Fruit fly (Drosophila melanogaster) whole organism, adult: ENCODE measurements around the gene Hsp26.

Experiments used
- CG11617 ChIP-seq: fragments of 200-800 bp; sonication (Bioruptor generic); optimal IDR thresholded peaks from 2 replicates; lab custom pipeline; 2017; ENCODE audit warnings: mild to moderate bottlenecking, missing biosample characterization, missing genetic modification reagents, missing genetic modification characterization
- CG12768 ChIP-seq: fragments of 200-800 bp; sonication (Bioruptor generic); optimal IDR thresholded peaks from 2 replicates; lab custom pipeline; 2017; ENCODE audit warnings: missing biosample characterization, missing genetic modification characterization, mild to moderate bottlenecking, moderate library complexity, missing genetic modification reagents
- CG14711 ChIP-seq: fragments of 200-800 bp; sonication (Bioruptor generic); optimal IDR thresholded peaks from 2 replicates; lab custom pipeline; 2018; ENCODE audit warnings: missing biosample characterization, mild to moderate bottlenecking, missing genetic modification characterization, moderate library complexity
- CG1620 ChIP-seq: fragments of 200-800 bp; sonication (Bioruptor generic); optimal IDR thresholded peaks from 2 replicates; lab custom pipeline; 2016; ENCODE audit warnings: missing biosample characterization, missing genetic modification characterization
- CG33017 ChIP-seq: fragments of 200-800 bp; sonication (Bioruptor generic); optimal IDR thresholded peaks from 2 replicates; lab custom pipeline; 2018; ENCODE audit warnings: missing biosample characterization, mild to moderate bottlenecking, missing genetic modification characterization, moderate library complexity
- CG5204 ChIP-seq: fragments of 200-800 bp; sonication (Bioruptor generic); optimal IDR thresholded peaks from 2 replicates; lab custom pipeline; 2016; ENCODE audit warnings: missing biosample characterization, missing genetic modification characterization
- CG7045 ChIP-seq: fragments of 200-800 bp; sonication (Bioruptor generic); optimal IDR thresholded peaks from 2 replicates; lab custom pipeline; 2017; ENCODE audit warnings: missing biosample characterization, mild to moderate bottlenecking, missing genetic modification characterization
- CG7101 ChIP-seq: fragments of 200-800 bp; sonication (Bioruptor generic); optimal IDR thresholded peaks from 2 replicates; lab custom pipeline; 2018; ENCODE audit warnings: missing biosample characterization, mild to moderate bottlenecking, missing genetic modification characterization, moderate library complexity
- Clk ChIP-seq: fragments of 200-800 bp; sonication (Bioruptor generic); optimal IDR thresholded peaks from 2 replicates; lab custom pipeline; 2017; ENCODE audit warnings: missing biosample characterization, missing genetic modification characterization
- Crg-1 ChIP-seq: fragments of 200-800 bp; sonication (Bioruptor generic); optimal IDR thresholded peaks from 2 replicates; lab custom pipeline; 2016; ENCODE audit warnings: missing biosample characterization, missing genetic modification characterization
- Hr96 ChIP-seq: fragments of 200-800 bp; sonication (Bioruptor generic); optimal IDR thresholded peaks from 2 replicates; lab custom pipeline; 2016; ENCODE audit warnings: missing biosample characterization, missing genetic modification characterization
- Mnt ChIP-seq: fragments of 200-800 bp; sonication (Bioruptor generic); optimal IDR thresholded peaks from 2 replicates; lab custom pipeline; 2016; ENCODE audit warnings: missing biosample characterization, mild to moderate bottlenecking, missing genetic modification characterization
- bab1 ChIP-seq: fragments of 200-800 bp; sonication (Bioruptor generic); optimal IDR thresholded peaks from 3 replicates; lab custom pipeline; 2019; ENCODE audit warnings: missing biosample characterization, mild to moderate bottlenecking, missing genetic modification characterization, moderate library complexity
- cic ChIP-seq: fragments of 200-800 bp; sonication (Bioruptor generic); optimal IDR thresholded peaks from 2 replicates; lab custom pipeline; 2017; ENCODE audit warnings: missing biosample characterization, mild to moderate bottlenecking, missing genetic modification characterization, moderate library complexity
- cnc ChIP-seq, 2 experiments: fragments of >200 bp; optimal IDR thresholded peaks; 2 replicates each; lab custom pipeline; 2017
- kay ChIP-seq: fragments of 200-800 bp; sonication (Bioruptor generic); peaks from one replicate; lab custom pipeline; 2016; ENCODE audit warnings: missing biosample characterization, missing genetic modification characterization, borderline replicate concordance
- ovo ChIP-seq: fragments of 200-800 bp; sonication (Bioruptor generic); optimal IDR thresholded peaks from 2 replicates; lab custom pipeline; 2016; ENCODE audit warnings: missing biosample characterization, missing genetic modification characterization
- pad ChIP-seq: fragments of 200-800 bp; sonication (Bioruptor generic); optimal IDR thresholded peaks from 3 replicates; lab custom pipeline; 2017; ENCODE audit warnings: missing biosample characterization, missing genetic modification characterization, mild to moderate bottlenecking, moderate library complexity, missing genetic modification reagents
- tj ChIP-seq: fragments of 200-800 bp; sonication (Bioruptor generic); optimal IDR thresholded peaks from 3 replicates; lab custom pipeline; 2017; ENCODE audit warnings: missing biosample characterization, mild to moderate bottlenecking, missing genetic modification characterization, moderate library complexity
- toe ChIP-seq: fragments of 200-800 bp; sonication (Bioruptor generic); optimal IDR thresholded peaks from 2 replicates; lab custom pipeline; 2016; ENCODE audit warnings: missing biosample characterization, missing genetic modification characterization

Gene Hsp26

DNA sequence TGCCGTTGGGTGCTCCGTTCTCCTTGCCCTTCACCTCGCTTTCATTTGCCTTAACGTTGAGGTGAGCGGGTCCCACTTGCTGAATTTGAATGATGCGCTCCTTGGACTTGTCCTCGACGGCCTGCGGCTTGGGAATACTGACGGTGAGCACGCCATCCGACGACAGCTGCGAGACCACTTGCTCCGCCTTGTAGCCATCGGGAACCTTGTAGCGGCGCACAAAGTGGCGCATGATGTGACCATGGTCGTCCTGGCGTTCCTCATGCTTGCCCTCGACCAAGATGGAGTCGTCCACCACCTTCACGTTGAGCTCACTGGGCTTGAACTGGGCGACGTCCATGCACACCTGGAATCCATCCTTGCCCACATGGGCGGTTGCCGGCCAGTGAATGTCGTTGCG lies 654 bp downstream of the Hsp26 start:
- no peak for TF ChIP-seq CG7101
- TF ChIP-seq Clk (GFP tag; lab: Kevin White, UChicago) = peak; percentile 63
- TF ChIP-seq bab1 (GFP tag; lab: Kevin White, UChicago) = no peak
- no peak for TF ChIP-seq cic

DNA sequence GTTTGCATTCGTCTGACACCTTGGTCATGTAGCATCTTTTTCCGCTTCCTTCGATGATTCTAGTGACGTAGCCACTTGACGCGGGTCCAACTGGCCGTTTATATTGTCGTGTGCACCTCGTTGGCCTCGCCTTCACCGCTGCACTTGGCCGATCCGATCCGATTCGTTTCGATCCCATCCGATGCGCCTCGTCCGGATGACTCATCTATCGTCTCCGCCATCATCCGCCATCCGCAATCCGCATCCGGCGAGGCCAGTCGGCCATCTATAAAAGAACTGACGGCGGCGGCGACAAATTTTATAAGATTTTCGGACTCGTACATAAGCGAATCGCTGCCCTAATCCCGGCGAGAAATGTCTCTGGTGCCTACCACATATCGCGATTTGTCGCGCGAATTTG lies 2.1 kb downstream of the Hsp26 start, which contains the start of gene CG4461:
CG4461 (plus strand) TSS at position 301 of the 400 bp plus-strand sequence.
- TF ChIP-seq cic = no peak
- TF ChIP-seq tj = no peak
- TF ChIP-seq toe = no peak
- no peak for TF ChIP-seq kay (GFP tag; lab: Kevin White, UChicago)
- TF ChIP-seq CG12768 (GFP tag; lab: Kevin White, UChicago) = no peak
- no peak for TF ChIP-seq CG7101
- TF ChIP-seq cnc (optimal IDR thresholded peaks at IDR 0.05; lab: Kevin White, UChicago) = no peak
- no peak for TF ChIP-seq Hr96 (GFP tag; lab: Kevin White, UChicago)
- no peak for TF ChIP-seq Mnt
- no peak for TF ChIP-seq pad (GFP tag; lab: Kevin White, UChicago)
- TF ChIP-seq CG14711 (tag; lab: Kevin White, UChicago) = no peak
- TF ChIP-seq CG7045 (GFP tag; lab: Kevin White, UChicago) = no peak
- TF ChIP-seq ovo = no peak
- TF ChIP-seq CG5204 (GFP tag; lab: Kevin White, UChicago) = no peak

DNA sequence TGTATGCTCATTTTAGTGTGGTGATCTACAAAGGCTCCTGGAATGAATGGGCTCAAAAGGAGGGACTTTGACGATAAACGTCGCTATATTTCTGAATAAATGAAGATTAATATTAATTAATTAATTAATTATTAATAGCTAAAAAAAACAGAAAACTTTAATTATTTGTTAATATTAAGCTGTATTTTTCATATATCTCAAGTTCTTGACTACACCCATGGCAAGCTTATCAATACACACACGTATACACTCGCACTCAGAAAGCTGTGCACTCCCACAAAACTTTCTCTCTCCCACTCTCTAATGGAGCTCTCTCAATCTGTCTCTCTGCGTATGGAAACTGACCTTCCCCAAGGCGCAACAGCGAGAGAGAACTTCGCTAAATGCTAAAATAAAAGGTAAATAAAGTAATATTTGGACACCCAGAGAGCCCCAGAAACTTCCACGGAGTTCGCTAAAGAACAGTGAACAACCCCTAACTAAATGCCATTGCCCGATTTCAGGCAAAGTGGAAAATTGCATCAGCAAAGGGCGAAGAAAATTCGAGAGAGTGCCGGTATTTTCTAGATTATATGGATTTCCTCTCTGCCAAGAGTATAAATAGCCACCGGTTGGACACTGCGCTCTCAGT lies 3.7 kb downstream of the Hsp26 start:
- no peak for TF ChIP-seq Hr96 (GFP tag; lab: Kevin White, UChicago)
- peak; percentile 51 for TF ChIP-seq CG12768 (GFP tag; lab: Kevin White, UChicago)
- no peak for TF ChIP-seq CG1620 (GFP tag; lab: Kevin White, UChicago)
- no peak for TF ChIP-seq toe
- TF ChIP-seq CG7045 (GFP tag; lab: Kevin White, UChicago) = peak; percentile 74
- TF ChIP-seq Clk (GFP tag; lab: Kevin White, UChicago) = peak; percentile 50
- TF ChIP-seq CG14711 (tag; lab: Kevin White, UChicago) = peak; percentile 64
- TF ChIP-seq cnc (optimal IDR thresholded peaks at IDR 0.05; lab: Kevin White, UChicago) = no peak
- TF ChIP-seq cic = peak; percentile 23
- peak; percentile 73 for TF ChIP-seq CG11617
- TF ChIP-seq kay (GFP tag; lab: Kevin White, UChicago) = no peak
- peak; percentile 1 for TF ChIP-seq Crg-1
- no peak for TF ChIP-seq CG5204 (GFP tag; lab: Kevin White, UChicago)
- peak; percentile 46 for TF ChIP-seq pad (GFP tag; lab: Kevin White, UChicago)
- TF ChIP-seq bab1 (GFP tag; lab: Kevin White, UChicago) = peak; percentile 30
- TF ChIP-seq CG7101 = peak; percentile 58
- TF ChIP-seq ovo = no peak
- peak; percentile 35 for TF ChIP-seq tj
- peak; percentile 17 for TF ChIP-seq Mnt
- peak; percentile 71 for TF ChIP-seq CG33017

DNA sequence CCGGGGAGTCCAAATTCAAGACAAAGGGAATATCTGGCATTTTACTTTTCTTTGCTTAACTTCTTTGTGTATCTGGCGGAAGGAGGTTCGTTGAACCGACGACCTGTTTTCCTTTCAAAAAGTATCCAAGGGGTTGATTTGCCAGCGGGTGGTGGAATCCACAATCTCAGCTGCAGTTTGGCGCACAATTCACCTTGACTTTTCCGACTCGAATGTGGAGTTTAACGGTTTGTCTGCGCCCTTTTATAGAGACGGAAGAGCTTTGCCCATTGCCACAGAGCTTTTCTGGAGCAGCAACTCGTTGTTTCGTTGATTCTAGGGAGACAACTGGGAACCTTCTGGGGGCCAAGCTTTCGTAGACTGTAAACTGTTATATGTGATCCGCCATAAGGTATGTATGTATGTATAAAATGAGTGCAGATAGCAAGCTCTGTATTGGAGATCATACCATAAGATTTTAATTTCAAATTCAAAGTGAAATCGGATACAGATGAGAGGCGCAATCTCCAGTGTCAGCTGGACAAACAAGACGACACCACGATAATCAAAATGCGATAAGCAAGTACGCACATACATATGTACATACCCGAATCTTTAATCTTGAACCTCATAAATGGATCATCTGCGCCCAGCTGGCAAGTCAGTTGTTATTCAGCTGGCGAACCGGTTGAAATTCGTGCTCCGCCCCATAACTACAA lies 4.8 kb downstream of the Hsp26 start, which contains the start of the genes Hsp67Bc, CG4456 and Hsp22:
Hsp67Bc (minus strand) TSS at position 220 of the 698 bp plus-strand sequence.
CG4456 (plus strand) TSS at position 445 of the 698 bp plus-strand sequence.
Hsp22 (plus strand) TSS at position 654 of the 698 bp plus-strand sequence.
- TF ChIP-seq CG5204 (GFP tag; lab: Kevin White, UChicago) (no peak), ovo (peak; percentile 19), cic (peak; percentile 39), CG12768 (GFP tag; lab: Kevin White, UChicago) (peak; percentile 33)

DNA sequence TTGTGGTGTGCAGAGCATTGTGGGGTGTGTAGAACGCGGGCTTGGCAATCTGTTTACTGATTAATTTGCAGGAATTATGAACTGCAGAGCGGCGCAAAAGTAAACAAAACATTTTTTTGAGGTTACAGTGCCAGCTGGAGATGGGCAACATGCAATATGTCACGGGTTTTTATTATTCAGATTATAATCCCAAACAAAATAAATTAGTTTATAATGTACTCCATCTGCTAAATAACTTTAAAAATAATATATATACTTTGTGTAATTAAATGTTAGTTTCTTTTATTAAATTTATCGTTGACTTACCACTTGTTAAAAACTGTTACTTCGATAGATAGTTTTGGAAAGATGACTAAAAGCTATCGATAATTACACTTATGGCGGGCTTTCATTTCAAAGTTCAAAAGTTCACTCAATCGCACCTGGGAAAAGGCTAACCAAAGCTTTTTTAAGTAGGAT lies 6.3 kb downstream of the Hsp26 start, which contains the start of gene Fdx1:
Fdx1 (minus strand) TSS at position 332 of the 459 bp plus-strand sequence.
- TF ChIP-seq toe (no peak), Crg-1 (peak; percentile 12), CG11617 (peak; percentile 48), Clk (GFP tag; lab: Kevin White, UChicago) (peak; percentile 22), kay (GFP tag; lab: Kevin White, UChicago) (peak; percentile 88), pad (GFP tag; lab: Kevin White, UChicago) (peak; percentile 18), ovo (no peak), tj (peak; percentile 88), Mnt (peak; percentile 40), CG7101 (peak; percentile 61), cic (no peak), CG33017 (no peak), CG14711 (tag; lab: Kevin White, UChicago) (peak; percentile 49), bab1 (GFP tag; lab: Kevin White, UChicago) (peak; percentile 56)

DNA sequence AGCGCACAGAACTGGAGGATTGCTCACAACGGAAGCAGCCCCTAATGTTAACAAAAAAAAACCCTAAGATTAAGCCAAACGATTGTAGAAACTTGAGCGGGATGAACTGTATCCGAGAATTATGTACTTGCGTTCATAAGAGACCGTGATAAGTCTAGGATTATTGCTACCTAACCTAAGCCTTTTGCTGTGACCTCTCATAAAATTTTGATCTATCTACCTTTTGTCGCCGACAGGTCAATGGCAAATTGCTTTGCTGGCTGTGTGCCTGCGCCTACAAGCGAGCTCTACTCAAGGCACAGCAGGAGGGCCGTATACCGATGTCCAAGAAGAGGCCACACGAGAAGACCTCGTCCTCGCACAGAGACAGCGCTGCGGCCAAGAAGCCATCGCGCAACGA lies 8.6 kb downstream of the Hsp26 start:
- no peak for TF ChIP-seq kay (GFP tag; lab: Kevin White, UChicago)
- no peak for TF ChIP-seq CG14711 (tag; lab: Kevin White, UChicago)

DNA sequence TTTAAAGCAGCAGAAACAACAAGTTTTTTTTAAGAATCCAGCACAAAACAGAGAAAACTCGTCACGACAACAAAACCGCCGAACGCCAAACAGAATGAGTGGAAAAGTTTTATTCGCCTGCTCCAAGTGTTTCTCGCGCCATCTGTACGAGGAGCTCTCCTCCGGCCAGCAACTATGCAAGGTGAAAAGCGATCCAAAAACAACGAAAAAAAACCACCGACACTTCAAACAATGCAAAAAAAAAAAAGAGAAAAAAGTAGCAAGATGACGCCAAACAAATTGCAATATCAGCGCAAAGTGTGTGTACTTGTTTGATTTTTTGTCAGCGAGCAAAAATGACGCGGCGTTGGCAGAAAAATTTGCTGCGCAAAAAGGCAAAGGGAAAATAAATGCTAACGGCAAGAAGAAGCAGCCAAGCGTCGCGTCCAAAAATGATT lies 9.8 kb downstream of the Hsp26 start:
- no peak for TF ChIP-seq pad (GFP tag; lab: Kevin White, UChicago)
- no peak for TF ChIP-seq ovo
- no peak for TF ChIP-seq CG1620 (GFP tag; lab: Kevin White, UChicago)
- TF ChIP-seq CG5204 (GFP tag; lab: Kevin White, UChicago) = no peak
- TF ChIP-seq CG12768 (GFP tag; lab: Kevin White, UChicago) = peak; percentile 16
- TF ChIP-seq CG14711 (tag; lab: Kevin White, UChicago) = no peak
- TF ChIP-seq Crg-1 = no peak
- no peak for TF ChIP-seq CG33017
- TF ChIP-seq kay (GFP tag; lab: Kevin White, UChicago) = peak; percentile 85
- peak; percentile 13 for TF ChIP-seq bab1 (GFP tag; lab: Kevin White, UChicago)
- TF ChIP-seq cnc (optimal IDR thresholded peaks at IDR 0.05; lab: Kevin White, UChicago) = no peak
- peak; percentile 100 for TF ChIP-seq tj
- TF ChIP-seq toe = no peak
- no peak for TF ChIP-seq CG7101
- TF ChIP-seq Mnt = no peak
- no peak for TF ChIP-seq Clk (GFP tag; lab: Kevin White, UChicago)
- no peak for TF ChIP-seq CG7045 (GFP tag; lab: Kevin White, UChicago)
- TF ChIP-seq Hr96 (GFP tag; lab: Kevin White, UChicago) = no peak
- peak; percentile 67 for TF ChIP-seq cic
- peak; percentile 60 for TF ChIP-seq CG11617
